Worm (Caenorhabditis elegans) whole organism, L2 larva: Measurements from ENCODE around the gene smex-1.

Source experiments
- ceh-82 ChIP-seq: fragments of 150-350 bp; optimal IDR thresholded peaks from 2 replicates; lab custom pipeline; 2014; ENCODE audit warnings: missing biosample characterization, missing genetic modification characterization
- lsy-2 ChIP-seq, 2 experiments: fragments of 150-350 bp in 1 of 2; sonication (generic microtip) in 1 of 2; optimal IDR thresholded peaks; 2 replicates each; lab custom pipeline; 2014 to 2017; ENCODE audit warnings: missing biosample characterization in 2 of 2, missing genetic modification characterization in 2 of 2

- TF ChIP-seq lsy-2 (tag; optimal IDR thresholded peaks at IDR 0.05; lab: Kevin White, UChicago) (peak in 1 of 2 experiments; percentile 19), ceh-82 (tag; lab: Kevin White, UChicago) (no peak)
These were observed 5.3 kb upstream of the smex-1 start, which contains the start of gene W02D7.6 for ce11 chrV:8300935-8301535.
